Fruit fly (Drosophila melanogaster): ENCODE results near the gene CG6184.

Gene CG6184

dm6 chr3R:19641498-19642065, 16.1 kb downstream of the CG6184 start (continued):
- TF ChIP-seq CG10267 (tag; optimal IDR thresholded peaks at IDR 0.05): peak; percentile 84
- TF ChIP-seq chif (GFP tag; optimal IDR thresholded peaks at IDR 0.05): peak; percentile 2 to 52
- no peak for TF ChIP-seq Optix (GFP tag; IDR thresholded peaks at IDR 0.05)
- peak; percentile 65 for TF ChIP-seq ssp (GFP tag; IDR thresholded peaks at IDR 0.05)
- peak; percentile 76 for TF ChIP-seq CG13775 (GFP tag; optimal IDR thresholded peaks at IDR 0.05)
- TF ChIP-seq ci (GFP tag; IDR thresholded peaks at IDR 0.05): peak; percentile 93
- no peak for TF ChIP-seq fu2 (GFP tag; optimal IDR thresholded peaks at IDR 0.05)
- no peak for TF ChIP-seq Atf3 (GFP tag; optimal IDR thresholded peaks at IDR 0.05)
- TF ChIP-seq pzg (GFP tag; optimal IDR thresholded peaks at IDR 0.05): no peak
- no peak for TF ChIP-seq CG1832 (GFP tag; optimal IDR thresholded peaks at IDR 0.05)
- peak; percentile 81 for TF ChIP-seq Spps (tag; optimal IDR thresholded peaks at IDR 0.05)
- peak; percentile 86 for TF ChIP-seq CG13894 (tag; optimal IDR thresholded peaks at IDR 0.05)
- no peak for TF ChIP-seq Gsc (GFP tag; IDR thresholded peaks at IDR 0.05)
- TF ChIP-seq NFAT (GFP tag; IDR thresholded peaks at IDR 0.05): peak; percentile 76
- TF ChIP-seq wek (GFP tag; optimal IDR thresholded peaks at IDR 0.05): peak; percentile 56
- no peak for TF ChIP-seq Trl (optimal IDR thresholded peaks at IDR 0.05)
- no peak for TF ChIP-seq Trl (GFP tag; optimal IDR thresholded peaks at IDR 0.05)
- TF ChIP-seq klu (GFP tag; IDR thresholded peaks at IDR 0.05): peak; percentile 42; the same call in 1 of the 2 replicates
- TF ChIP-seq cad (GFP tag; optimal IDR thresholded peaks at IDR 0.05): no peak
- TF ChIP-seq h (optimal IDR thresholded peaks at IDR 0.05): no peak
- TF ChIP-seq ara (GFP tag; IDR thresholded peaks at IDR 0.05): peak; percentile 86
- peak; percentile 49 for TF ChIP-seq ewg (GFP tag; optimal IDR thresholded peaks at IDR 0.05)
- no peak for TF ChIP-seq Dp (GFP tag; optimal IDR thresholded peaks at IDR 0.05)
- no peak for TF ChIP-seq CG8478 (optimal IDR thresholded peaks at IDR 0.05)
- TF ChIP-seq tx (GFP tag; optimal IDR thresholded peaks at IDR 0.05): no peak
- TF ChIP-seq CG31224 (GFP tag; IDR thresholded peaks at IDR 0.05): peak; percentile 78
- TF ChIP-seq CG33557 (GFP tag; optimal IDR thresholded peaks at IDR 0.05): peak; percentile 72
- TF ChIP-seq oc (tag; optimal IDR thresholded peaks at IDR 0.05): peak; percentile 86
- TF ChIP-seq slp2 (GFP tag; optimal IDR thresholded peaks at IDR 0.05): peak; percentile 30
- peak; percentile 64 for TF ChIP-seq CG3407 (GFP tag; optimal IDR thresholded peaks at IDR 0.05)
- peak; percentile 42; the same call in 2 of the 4 replicates for TF ChIP-seq Gug (GFP tag; IDR thresholded peaks at IDR 0.05)
- no peak for TF ChIP-seq CG30431 (GFP tag; optimal IDR thresholded peaks at IDR 0.05)
- TF ChIP-seq Deaf1 (tag; optimal IDR thresholded peaks at IDR 0.05): peak; percentile 71
- TF ChIP-seq psq (GFP tag; optimal IDR thresholded peaks at IDR 0.05): peak; percentile 63
- peak; percentile 77 for TF ChIP-seq Dek (tag; optimal IDR thresholded peaks at IDR 0.05)
- no peak for TF ChIP-seq hth (optimal IDR thresholded peaks at IDR 0.05)
- TF ChIP-seq sqz (GFP tag; optimal IDR thresholded peaks at IDR 0.05): peak; percentile 83
- TF ChIP-seq scrt (GFP tag; optimal IDR thresholded peaks at IDR 0.05): peak; percentile 64
- peak; percentile 85 for TF ChIP-seq trem (tag; optimal IDR thresholded peaks at IDR 0.05)
- peak in 1 of 3 experiments; percentile 71 for TF ChIP-seq lola (GFP tag; optimal IDR thresholded peaks at IDR 0.05)
- no peak for TF ChIP-seq pfk (GFP tag; optimal IDR thresholded peaks at IDR 0.05)
- TF ChIP-seq CG15269 (tag; optimal IDR thresholded peaks at IDR 0.05): peak; percentile 95
- TF ChIP-seq Sry-β (GFP tag; optimal IDR thresholded peaks at IDR 0.05): no peak
- peak; percentile 90 for TF ChIP-seq tgo (GFP tag; IDR thresholded peaks at IDR 0.05)
- peak; percentile 44 for TF ChIP-seq nom (GFP tag; optimal IDR thresholded peaks at IDR 0.05)
- no peak for TF ChIP-seq pita (GFP tag; optimal IDR thresholded peaks at IDR 0.05)
- no peak for TF ChIP-seq unc-4 (GFP tag; IDR thresholded peaks at IDR 0.05; ENCODE audit: partially characterized antibody)
- TF ChIP-seq Side (GFP tag; optimal IDR thresholded peaks at IDR 0.05): peak; percentile 8
- TF ChIP-seq tll (GFP tag; optimal IDR thresholded peaks at IDR 0.05): no peak
- peak; percentile 89 for TF ChIP-seq CoRest (tag; optimal IDR thresholded peaks at IDR 0.05)
- TF ChIP-seq CG7745 (tag; optimal IDR thresholded peaks at IDR 0.05): no peak
